Worm (Caenorhabditis elegans) whole organism, midembryonic: Measurements from ENCODE around the gene str-173.

Source experiments
- T22C8.4 ChIP-seq: fragments of 200-800 bp; sonication (Bioruptor generic); IDR thresholded peaks from 2 replicates; pipeline ENCODE4 v1.3.6; 2022; ENCODE audit warnings: missing genetic modification characterization, missing compliant biosample characterization
- cog-1 ChIP-seq: sonication (generic microtip); optimal IDR thresholded peaks from 2 replicates; lab custom pipeline; 2016; ENCODE audit warnings: missing genetic modification characterization, missing compliant biosample characterization
- flt-1 ChIP-seq: fragments of 200-800 bp; sonication (Bioruptor generic); IDR thresholded peaks from 2 replicates; pipeline ENCODE4 v1.3.6; 2022; ENCODE audit warnings: missing genetic modification characterization, missing compliant biosample characterization
- klf-2 ChIP-seq: fragments of 200-800 bp; sonication (Bioruptor generic); conservative IDR thresholded peaks from 2 replicates; pipeline ENCODE4 v1.3.6; 2022; ENCODE audit warnings: missing genetic modification reagents, missing genetic modification characterization, missing compliant biosample characterization
- med-1 ChIP-seq: sonication (generic microtip); optimal IDR thresholded peaks from 2 replicates; lab custom pipeline; 2017; ENCODE audit warnings: missing genetic modification characterization, mild to moderate bottlenecking, missing compliant biosample characterization, antibody characterized with exemption, missing genetic modification reagents; ENCODE audit not compliant: insufficient read depth
- ref-1 ChIP-seq: fragments of 200-800 bp; sonication (Bioruptor generic); conservative IDR thresholded peaks from 2 replicates; pipeline ENCODE4 v1.3.6; 2022; ENCODE audit warnings: missing genetic modification reagents, missing genetic modification characterization, missing compliant biosample characterization
- tab-1 ChIP-seq: fragments of 200-800 bp; sonication (Bioruptor generic); IDR thresholded peaks from 2 replicates; pipeline ENCODE4 v1.3.6; 2022; ENCODE audit warnings: missing genetic modification characterization, missing compliant biosample characterization
- ztf-23 ChIP-seq: fragments of 200-800 bp; sonication (Bioruptor generic); IDR thresholded peaks from 2 replicates; pipeline ENCODE4 v1.3.6; 2022; ENCODE audit warnings: missing genetic modification reagents, missing genetic modification characterization, missing compliant biosample characterization
- ztf-29 ChIP-seq: fragments of 200-800 bp; sonication (Bioruptor generic); IDR thresholded peaks from 2 replicates; pipeline ENCODE4 v1.3.6; 2022; ENCODE audit warnings: missing genetic modification reagents, missing genetic modification characterization, missing compliant biosample characterization

The str-173 gene

DNA sequence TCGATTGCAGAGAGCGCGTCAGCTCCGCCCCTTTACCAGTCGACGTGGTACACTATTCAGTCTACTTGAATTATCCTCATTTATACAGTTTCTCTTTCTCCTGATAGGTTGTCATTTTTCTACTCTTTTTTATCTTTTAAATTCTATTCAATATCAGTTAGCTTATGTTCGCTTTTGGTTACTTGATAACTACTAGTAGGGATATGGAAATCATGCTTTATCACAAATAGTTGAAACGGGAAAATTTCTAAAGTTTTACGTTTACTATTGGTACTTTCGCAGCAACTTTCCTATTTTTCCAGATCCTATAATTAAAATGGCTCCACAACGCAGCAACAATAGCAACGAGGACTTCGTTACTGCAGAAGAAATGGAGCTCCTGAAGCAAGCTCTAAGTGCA is 28.0 kb downstream of the str-173 start, which contains the start of gene sgnh-1:
TSS of gene sgnh-1 (plus strand) at position 301 of the 400 bp plus-strand sequence.
- TF ChIP-seq T22C8.4: no peak
- TF ChIP-seq flt-1 (GFP tag; lab: Robert Waterston, UW): no peak
- TF ChIP-seq ztf-29 (GFP tag; lab: Robert Waterston, UW): no peak
- no peak for TF ChIP-seq klf-2
- TF ChIP-seq tab-1 (GFP tag; lab: Robert Waterston, UW): no peak
- no peak for TF ChIP-seq ztf-23
- TF ChIP-seq cog-1: no peak
- no peak for TF ChIP-seq ref-1 (GFP tag; lab: Robert Waterston, UW)

DNA sequence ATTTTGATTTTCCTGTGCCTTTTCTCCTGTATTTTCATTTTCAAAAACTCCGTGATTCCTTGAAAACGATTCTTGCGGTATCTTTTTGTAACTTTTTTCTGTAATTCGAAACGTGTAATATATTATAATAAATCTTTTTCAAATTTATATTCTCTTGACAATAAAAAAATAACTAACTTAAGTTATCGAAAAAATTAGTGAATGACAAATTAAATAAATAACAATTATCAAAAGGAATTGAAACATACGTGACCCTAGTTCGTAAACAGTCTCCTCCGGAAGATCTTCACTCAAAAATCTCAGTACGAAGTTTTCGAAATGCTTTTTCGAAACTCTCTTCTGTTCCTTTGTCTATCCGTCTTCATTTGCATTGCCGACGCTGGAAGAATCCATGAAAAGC is 29.0 kb downstream of the str-173 start, which contains the start of gene T08B6.9:
TSS of gene T08B6.9 (plus strand) at position 301 of the 400 bp plus-strand sequence.
- no peak for TF ChIP-seq ref-1 (GFP tag; lab: Robert Waterston, UW)
- no peak for TF ChIP-seq tab-1 (GFP tag; lab: Robert Waterston, UW)
- TF ChIP-seq klf-2: no peak
- no peak for TF ChIP-seq med-1 (GFP tag; lab: Kevin White, UChicago)

DNA sequence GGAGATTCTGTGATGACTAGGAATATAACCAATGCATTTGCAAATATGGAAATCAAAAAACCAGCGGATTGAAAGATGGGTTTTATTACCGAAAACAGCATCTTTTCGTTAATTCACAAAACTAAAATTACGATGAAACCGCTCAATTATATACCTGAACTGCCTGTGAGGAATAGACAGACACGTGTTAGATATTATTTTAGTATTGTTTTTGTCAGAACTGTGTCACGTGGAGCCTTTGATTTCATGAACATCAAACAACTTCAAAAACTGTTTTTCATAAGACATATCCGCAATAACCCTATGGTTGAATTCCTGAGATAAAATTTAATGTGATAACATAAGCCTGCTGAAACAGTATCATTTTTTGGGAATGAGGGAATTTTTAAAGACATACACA is 42.4 kb downstream of the str-173 start, which contains the start of gene str-161:
TSS of gene str-161 (minus strand) at position 101 of the 400 bp plus-strand sequence.
- TF ChIP-seq flt-1 (GFP tag; lab: Robert Waterston, UW) (no peak), klf-2 (no peak), med-1 (GFP tag; lab: Kevin White, UChicago) (no peak), T22C8.4 (no peak), ztf-29 (GFP tag; lab: Robert Waterston, UW) (no peak), ref-1 (GFP tag; lab: Robert Waterston, UW) (no peak), tab-1 (GFP tag; lab: Robert Waterston, UW) (no peak), ztf-23 (no peak), cog-1 (no peak)

DNA sequence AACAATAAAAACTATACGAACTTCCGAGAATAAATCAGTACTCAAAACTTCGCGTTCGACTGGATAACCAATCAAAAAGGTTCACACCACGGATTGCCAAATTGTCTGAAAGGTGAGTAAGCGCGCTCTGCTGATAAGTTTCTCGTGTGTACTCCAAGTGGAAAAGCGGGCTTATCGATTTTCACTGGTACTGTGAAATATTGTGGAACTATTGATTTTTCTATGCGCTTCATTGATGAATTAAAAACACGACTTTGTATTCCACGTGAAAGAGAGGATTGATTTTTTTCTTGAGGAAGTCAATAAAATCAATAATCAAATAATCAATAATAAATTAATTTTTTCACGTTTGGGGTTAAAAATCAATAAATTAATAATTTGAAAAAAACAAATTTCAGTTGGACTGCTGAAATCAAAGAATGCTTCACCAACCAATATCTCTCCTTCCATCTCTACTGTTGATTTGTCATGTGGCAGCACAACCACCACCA is 44.1 kb downstream of the str-173 start, which contains the start of gene T08B6.4:
TSS of gene T08B6.4 (plus strand) at position 51 of the 491 bp plus-strand sequence.
- peak; percentile 67 for TF ChIP-seq T22C8.4
- TF ChIP-seq flt-1 (GFP tag; lab: Robert Waterston, UW): no peak

DNA sequence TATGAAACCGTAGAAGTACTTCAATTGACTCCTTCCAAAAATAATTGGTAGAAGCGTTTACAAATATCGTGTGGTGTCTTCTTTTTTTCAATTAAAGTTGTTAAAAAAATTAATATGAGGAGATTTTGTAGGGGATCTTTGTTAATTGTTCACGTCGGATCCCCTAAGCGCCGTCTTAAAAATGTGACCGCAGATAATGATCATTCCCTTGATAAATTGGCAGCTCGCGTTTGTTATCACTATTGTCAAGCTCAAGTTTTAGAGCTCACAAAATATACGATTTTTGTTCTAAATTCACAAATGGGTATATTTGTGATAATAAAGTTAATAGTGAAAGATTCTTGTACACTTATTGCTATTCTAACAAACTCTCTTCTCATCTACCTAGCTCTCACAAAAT is 47.5 kb downstream of the str-173 start, which contains the start of gene str-159:
TSS of gene str-159 (plus strand) at position 301 of the 400 bp plus-strand sequence.
- TF ChIP-seq T22C8.4 (no peak), flt-1 (GFP tag; lab: Robert Waterston, UW) (no peak), med-1 (GFP tag; lab: Kevin White, UChicago) (no peak), tab-1 (GFP tag; lab: Robert Waterston, UW) (no peak), klf-2 (no peak), ztf-29 (GFP tag; lab: Robert Waterston, UW) (no peak), ztf-23 (no peak), ref-1 (GFP tag; lab: Robert Waterston, UW) (no peak), cog-1 (no peak)

DNA sequence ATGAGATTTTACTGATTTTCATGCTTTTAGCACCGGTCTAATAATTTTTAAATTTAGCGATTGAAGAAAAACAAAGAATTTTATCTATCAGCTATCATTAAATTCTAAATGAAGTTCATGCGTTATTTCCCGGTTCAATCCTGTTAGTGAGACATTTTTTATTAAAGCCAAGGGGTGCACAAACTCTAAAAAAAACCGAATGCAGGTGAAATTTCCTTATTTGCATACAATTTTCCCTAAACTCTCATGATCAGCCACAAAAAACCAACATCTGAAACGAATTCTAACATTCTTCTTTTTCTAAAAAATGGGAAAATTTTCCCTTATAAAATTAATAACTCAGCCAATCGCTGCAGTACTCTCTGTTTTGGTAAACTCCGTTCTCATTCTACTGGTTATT is 51.5 kb downstream of the str-173 start, which contains the start of gene str-156:
TSS of gene str-156 (plus strand) at position 301 of the 400 bp plus-strand sequence.
- TF ChIP-seq ztf-29 (GFP tag; lab: Robert Waterston, UW): no peak
- no peak for TF ChIP-seq med-1 (GFP tag; lab: Kevin White, UChicago)
- no peak for TF ChIP-seq ref-1 (GFP tag; lab: Robert Waterston, UW)
- TF ChIP-seq ztf-23: no peak
- no peak for TF ChIP-seq tab-1 (GFP tag; lab: Robert Waterston, UW)
- no peak for TF ChIP-seq T22C8.4
- TF ChIP-seq cog-1: no peak
